Fruit fly (Drosophila melanogaster) whole organism, embryonic: ENCODE data around the gene f-cup.

Experiments
- C15 ChIP-seq: fragments of 200-800 bp; sonication (Bioruptor generic); IDR thresholded peaks from 3 replicates; pipeline ENCODE4 v1.3.6; 2022; ENCODE audit warnings: missing biosample characterization, missing genetic modification characterization
- CG10959 ChIP-seq: fragments of 200-800 bp; sonication (Bioruptor generic); IDR thresholded peaks from 2 replicates; pipeline ENCODE4 v1.3.6; 2022; ENCODE audit warnings: missing biosample characterization, missing genetic modification characterization
- CG16813 ChIP-seq: fragments of 200-800 bp; sonication (Bioruptor generic); IDR thresholded peaks from 3 replicates; pipeline ENCODE4 v1.3.6; 2022; ENCODE audit warnings: missing biosample characterization, missing genetic modification characterization; ENCODE audit not compliant: partially characterized antibody
- CG18476 ChIP-seq: fragments of 200-800 bp; sonication (Bioruptor generic); optimal IDR thresholded peaks from 2 replicates; lab custom pipeline; 2016; ENCODE audit warnings: missing biosample characterization, mild to moderate bottlenecking, missing genetic modification characterization
- CG4820 ChIP-seq: fragments of 200-800 bp; sonication (Bioruptor generic); optimal IDR thresholded peaks from 3 replicates; lab custom pipeline; 2016; ENCODE audit warnings: missing biosample characterization, missing genetic modification characterization
- CG6791 ChIP-seq: fragments of 200-800 bp; sonication (Bioruptor generic); IDR thresholded peaks from 3 replicates; pipeline ENCODE4 v1.3.6; 2022; ENCODE audit warnings: missing biosample characterization, missing genetic modification characterization; ENCODE audit not compliant: partially characterized antibody
- CG7987 ChIP-seq: fragments of 200-800 bp; sonication (Bioruptor generic); optimal IDR thresholded peaks from 2 replicates; lab custom pipeline; 2018; ENCODE audit warnings: missing biosample characterization, mild to moderate bottlenecking, missing genetic modification characterization, moderate library complexity
- D19A ChIP-seq: fragments of 200-800 bp; optimal IDR thresholded peaks from 3 replicates; lab custom pipeline; 2019; ENCODE audit warnings: missing biosample characterization, mild to moderate bottlenecking, missing genetic modification characterization, moderate library complexity
- Deaf1 ChIP-seq: fragments of 200-800 bp; optimal IDR thresholded peaks from 3 replicates; lab custom pipeline; 2019; ENCODE audit warnings: missing biosample characterization, mild to moderate bottlenecking, missing genetic modification characterization, moderate library complexity
- HLH54F ChIP-seq: fragments of 200-800 bp; sonication (Bioruptor generic); optimal IDR thresholded peaks from 3 replicates; lab custom pipeline; 2016; ENCODE audit warnings: missing biosample characterization, missing genetic modification characterization
- Jarid2 ChIP-seq: fragments of 200-800 bp; sonication (Bioruptor generic); optimal IDR thresholded peaks from 3 replicates; lab custom pipeline; 2017; ENCODE audit warnings: mild to moderate bottlenecking, missing biosample characterization, missing genetic modification reagents, missing genetic modification characterization
- Med ChIP-seq: fragments of 200-800 bp; sonication (Bioruptor generic); peaks from one replicate; lab custom pipeline; 2016; ENCODE audit warnings: missing biosample characterization, missing genetic modification characterization, mild to moderate bottlenecking, inconsistent platforms, moderate library complexity
- Meics ChIP-seq: fragments of 200-800 bp; sonication (Bioruptor generic); optimal IDR thresholded peaks from 2 replicates; lab custom pipeline; 2017; ENCODE audit warnings: missing biosample characterization, mild to moderate bottlenecking, missing genetic modification characterization
- Myb ChIP-seq: fragments of 200-800 bp; sonication (Bioruptor generic); optimal IDR thresholded peaks from 2 replicates; lab custom pipeline; 2016; ENCODE audit warnings: missing biosample characterization, missing genetic modification characterization
- Pdp1 ChIP-seq, 2 experiments: fragments of 200-800 bp; sonication (Bioruptor generic); optimal IDR thresholded peaks; 3 replicates each; lab custom pipeline; 2016; ENCODE audit warnings: missing biosample characterization in 2 of 2, missing genetic modification characterization in 2 of 2, mild to moderate bottlenecking in 1 of 2, moderate library complexity in 1 of 2
- Rfx ChIP-seq: fragments of 200-800 bp; sonication (Bioruptor generic); IDR thresholded peaks from 2 replicates; pipeline ENCODE4 v1.3.6; 2022; ENCODE audit warnings: missing biosample characterization, missing genetic modification characterization
- Sin3A ChIP-seq: fragments of >200 bp; optimal IDR thresholded peaks from 2 replicates; lab custom pipeline; 2018
- Sox100B ChIP-seq: fragments of 200-800 bp; sonication (Bioruptor generic); optimal IDR thresholded peaks from 3 replicates; lab custom pipeline; 2018; ENCODE audit warnings: missing biosample characterization, mild to moderate bottlenecking, missing genetic modification characterization
- Tbp ChIP-seq: fragments of >200 bp; optimal IDR thresholded peaks from 2 replicates; lab custom pipeline; 2018; ENCODE audit warnings: missing biosample characterization, missing genetic modification characterization
- abd-A ChIP-seq: fragments of 200-800 bp; sonication (Bioruptor generic); optimal IDR thresholded peaks from 3 replicates; lab custom pipeline; 2019; ENCODE audit warnings: missing biosample characterization, mild to moderate bottlenecking, missing genetic modification characterization, moderate library complexity
- cwo ChIP-seq: fragments of 200-800 bp; sonication (Bioruptor generic); optimal IDR thresholded peaks from 3 replicates; lab custom pipeline; 2017; ENCODE audit warnings: missing biosample characterization, missing genetic modification characterization, mild to moderate bottlenecking, moderate library complexity, missing genetic modification reagents
- eve ChIP-seq, 2 experiments: fragments of >200 bp; optimal IDR thresholded peaks; 2 replicates each; lab custom pipeline; 2017; ENCODE audit warnings: missing biosample characterization in 2 of 2, missing genetic modification characterization in 2 of 2
- ewg ChIP-seq: fragments of 200-800 bp; sonication (Bioruptor generic); optimal IDR thresholded peaks from 3 replicates; lab custom pipeline; 2017; ENCODE audit warnings: mild to moderate bottlenecking, missing biosample characterization, missing genetic modification reagents, missing genetic modification characterization
- hkb ChIP-seq, 2 experiments: fragments of 200-800 bp in 1 of 2; fragments of >200 bp in 1 of 2; sonication (Bioruptor generic) in 1 of 2; IDR thresholded peaks in 1 of 2; optimal IDR thresholded peaks in 1 of 2; 2 replicates each; pipeline versions ENCODE4 v1.3.6 to Lab custom; 2017 to 2022; ENCODE audit warnings: missing biosample characterization in 1 of 2, missing genetic modification characterization in 1 of 2
- jumu ChIP-seq: fragments of 200-800 bp; sonication (Bioruptor generic); optimal IDR thresholded peaks from 3 replicates; lab custom pipeline; 2016; ENCODE audit warnings: missing biosample characterization, missing genetic modification characterization
- maf-S ChIP-seq: fragments of 200-800 bp; sonication (Bioruptor generic); optimal IDR thresholded peaks from 2 replicates; lab custom pipeline; 2016; ENCODE audit warnings: missing biosample characterization, missing genetic modification characterization
- oc ChIP-seq: fragments of 200-800 bp; sonication (Bioruptor generic); optimal IDR thresholded peaks from 2 replicates; lab custom pipeline; 2018; ENCODE audit warnings: missing biosample characterization, mild to moderate bottlenecking, missing genetic modification characterization, moderate library complexity
- schlank ChIP-seq: fragments of 200-800 bp; sonication (Bioruptor generic); optimal IDR thresholded peaks from 2 replicates; lab custom pipeline; 2018; ENCODE audit warnings: missing biosample characterization, mild to moderate bottlenecking, missing genetic modification characterization
- sens ChIP-seq: fragments of 200-800 bp; sonication (Bioruptor generic); peaks from one replicate; lab custom pipeline; 2016; ENCODE audit warnings: missing biosample characterization, missing genetic modification characterization
- slp2 ChIP-seq: fragments of 200-800 bp; sonication (Bioruptor generic); optimal IDR thresholded peaks from 2 replicates; lab custom pipeline; 2016; ENCODE audit warnings: missing biosample characterization, missing genetic modification characterization
- wdn ChIP-seq: fragments of 200-800 bp; sonication (Bioruptor generic); IDR thresholded peaks from 2 replicates; pipeline ENCODE4 v1.3.6; 2022; ENCODE audit warnings: missing biosample characterization, missing genetic modification characterization
- z ChIP-seq: fragments of 200-800 bp; sonication (Bioruptor generic); IDR thresholded peaks from 3 replicates; pipeline ENCODE4 v1.3.6; 2022; ENCODE audit warnings: missing biosample characterization, missing genetic modification characterization

f-cup gene

DNA sequence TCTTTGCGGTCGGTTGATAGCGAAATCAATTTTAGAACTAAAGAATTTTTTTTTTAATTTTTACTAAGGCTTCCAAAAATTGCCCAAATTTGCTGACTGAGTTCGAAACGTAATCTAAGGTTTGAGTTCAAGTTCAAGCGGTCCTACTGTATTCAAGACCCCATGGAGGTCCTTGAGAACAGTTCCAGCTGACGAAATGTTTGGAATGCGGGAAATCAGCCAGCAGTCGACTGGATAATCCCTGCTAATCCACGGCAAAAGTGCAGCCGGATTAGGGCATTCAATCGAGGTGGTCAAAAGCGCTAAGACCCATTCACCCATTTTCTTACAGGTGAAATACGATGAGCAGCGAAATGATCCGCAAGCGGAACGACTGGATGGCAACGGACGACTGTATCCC, at the start of gene f-cup:
TSS of gene f-cup (minus strand) at position 101 of the 400 bp plus-strand sequence.
- TF ChIP-seq CG16813 (GFP tag; lab: Robert Waterston, UW) (no peak), sens (GFP tag; lab: Kevin White, UChicago) (peak; percentile 33), Myb (GFP tag; lab: Kevin White, UChicago) (no peak)
- TF ChIP-seq, all 482 proteins: peak for 1

DNA sequence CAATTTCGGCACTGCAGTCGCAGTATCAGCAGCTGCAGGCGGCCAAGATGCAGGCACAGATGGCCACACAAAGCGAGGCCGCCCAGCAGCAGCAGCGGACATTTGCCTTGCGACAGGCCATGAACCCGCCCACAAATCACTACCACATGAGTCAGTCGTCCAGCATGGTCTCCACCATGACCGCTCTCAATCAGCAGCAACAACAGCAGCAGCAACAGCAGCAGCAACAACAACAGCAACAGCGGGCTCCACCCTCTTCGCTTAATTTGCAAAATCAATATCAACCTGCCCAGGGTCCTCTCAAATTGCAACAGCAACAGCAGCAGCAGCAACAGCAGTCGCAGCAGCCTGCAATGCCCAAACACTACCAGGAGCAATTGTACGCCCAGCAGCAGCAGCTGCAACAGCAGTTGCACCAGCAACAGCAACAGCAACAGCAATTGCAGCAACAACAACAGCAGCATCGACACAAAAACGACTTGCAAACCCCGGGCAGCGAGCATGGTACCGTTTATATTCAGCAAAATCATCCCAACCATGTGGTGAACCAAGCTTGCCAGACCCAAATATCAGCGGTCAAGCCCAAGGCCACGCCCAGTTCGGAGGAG, 45.5 kb upstream of the f-cup start:
- no peak for TF ChIP-seq HLH54F (GFP tag; lab: Kevin White, UChicago)
- TF ChIP-seq cwo (GFP tag; lab: Kevin White, UChicago), result no peak
- TF ChIP-seq Tbp (GFP tag; lab: Kevin White, UChicago), result no peak
- TF ChIP-seq jumu (GFP tag; lab: Kevin White, UChicago), result no peak
- TF ChIP-seq CG7987 (GFP tag; lab: Kevin White, UChicago), result no peak
- no peak for TF ChIP-seq slp2 (GFP tag; lab: Kevin White, UChicago)

DNA sequence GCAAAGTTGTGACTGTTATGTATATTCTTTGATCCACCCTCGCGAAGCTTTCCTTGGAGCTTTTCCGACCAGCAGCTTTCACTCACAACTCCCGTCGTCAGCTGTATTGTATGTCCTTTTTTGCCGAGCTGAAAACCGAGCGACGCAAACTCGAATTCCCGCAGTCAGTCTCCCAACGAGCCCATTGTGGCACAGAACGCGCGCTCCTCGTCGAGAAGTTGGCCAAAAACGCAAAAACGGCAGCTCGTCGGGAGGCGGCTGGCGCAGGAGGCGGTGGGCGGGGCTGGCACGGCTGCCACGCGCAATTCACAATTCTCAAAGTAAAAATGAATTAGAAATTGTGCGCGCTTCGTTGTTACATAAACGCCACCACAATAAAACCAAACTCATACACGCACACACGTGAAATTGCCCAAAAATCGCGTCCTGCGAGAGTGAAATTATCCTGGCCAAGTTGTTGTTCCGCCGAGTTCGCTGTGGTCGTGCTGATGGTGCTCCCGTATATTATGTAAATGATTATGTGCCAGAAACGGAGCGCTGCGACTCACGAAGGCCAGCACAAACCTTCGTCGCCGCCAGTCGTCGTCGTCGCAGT, 34.8 kb upstream of the f-cup start:
- TF ChIP-seq CG10959 (GFP tag; lab: Robert Waterston, UW), result 0 out of 2 replicates have a peak, but pooled peaks have one; percentile 16
- 0 out of 2 replicates have a peak, but pooled peaks have one; percentile 23 for TF ChIP-seq Rfx (GFP tag; lab: Robert Waterston, UW)
- peak; percentile 36 for TF ChIP-seq ewg (GFP tag; lab: Kevin White, UChicago)
- TF ChIP-seq Med (GFP tag; lab: Kevin White, UChicago), result peak; percentile 71
- TF ChIP-seq CG4820 (GFP tag; lab: Kevin White, UChicago), result no peak
- TF ChIP-seq Deaf1 (tag; lab: Kevin White, UChicago), result peak; percentile 91
- peak; percentile 16 for TF ChIP-seq Jarid2 (GFP tag; lab: Kevin White, UChicago)
- TF ChIP-seq hkb (optimal IDR thresholded peaks at IDR 0.05; lab: Kevin White, UChicago), result no peak
- TF ChIP-seq hkb (GFP tag; IDR thresholded peaks at IDR 0.05; lab: Robert Waterston, UW), result no peak
- TF ChIP-seq schlank (tag; lab: Kevin White, UChicago), result no peak
- TF ChIP-seq z, result peak; percentile 51; the same call in 2 of the 3 replicates
- peak; percentile 17 for TF ChIP-seq abd-A (tag; lab: Kevin White, UChicago)
- peak; percentile 68 for TF ChIP-seq CG18476 (GFP tag; lab: Kevin White, UChicago)
- TF ChIP-seq Pdp1 (GFP tag; optimal IDR thresholded peaks at IDR 0.05; lab: Kevin White, UChicago), result peak in 1 of 2 experiments; percentile 64
- 0 out of 3 replicates have a peak, but pooled peaks have one; percentile 12 for TF ChIP-seq C15 (GFP tag; lab: Robert Waterston, UW)

DNA sequence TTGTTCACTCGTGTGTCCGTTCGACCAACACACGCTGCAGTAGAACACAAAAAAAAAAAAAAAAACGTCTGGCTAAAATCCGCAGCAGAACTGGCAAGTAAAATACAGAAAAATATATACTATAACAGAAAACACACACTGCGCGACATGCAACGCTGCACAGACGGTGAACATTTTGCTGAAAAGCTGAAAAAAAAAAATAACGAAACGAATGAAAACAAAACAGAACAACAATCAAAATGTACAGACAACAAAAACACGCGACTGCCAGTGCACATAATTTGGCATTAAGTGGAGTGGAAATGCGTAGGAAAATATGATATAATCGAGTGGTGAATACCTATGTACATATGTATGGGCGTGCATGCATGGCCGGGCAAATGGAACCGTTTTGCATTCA, 29.4 kb upstream of the f-cup start:
- TF ChIP-seq eve (GFP tag; optimal IDR thresholded peaks at IDR 0.05; lab: Kevin White, UChicago) (peak in 1 of 2 experiments; percentile 29), maf-S (no peak)

DNA sequence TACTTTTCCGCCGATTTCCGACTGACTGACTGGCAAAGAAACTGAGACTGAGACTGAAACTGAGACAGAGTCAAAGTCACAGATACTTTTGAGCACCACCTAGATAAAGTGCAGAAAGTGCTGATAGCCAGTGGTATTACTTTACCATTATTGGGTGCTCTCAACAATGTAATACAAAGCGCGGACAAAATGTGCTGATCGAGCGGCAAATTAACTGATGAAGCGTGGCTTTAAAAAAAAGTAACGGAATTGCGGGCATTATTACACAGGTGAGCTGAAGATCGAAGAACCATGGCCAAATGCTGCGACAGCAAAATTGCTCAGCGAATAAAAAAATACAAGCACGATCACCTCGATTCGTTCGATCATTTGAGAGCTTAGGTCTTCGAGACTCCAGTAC, 28.3 kb upstream of the f-cup start:
- TF ChIP-seq wdn (GFP tag; lab: Robert Waterston, UW), result no peak
- TF ChIP-seq CG6791 (GFP tag; lab: Robert Waterston, UW), result no peak
- no peak for TF ChIP-seq Meics (GFP tag; lab: Kevin White, UChicago)

DNA sequence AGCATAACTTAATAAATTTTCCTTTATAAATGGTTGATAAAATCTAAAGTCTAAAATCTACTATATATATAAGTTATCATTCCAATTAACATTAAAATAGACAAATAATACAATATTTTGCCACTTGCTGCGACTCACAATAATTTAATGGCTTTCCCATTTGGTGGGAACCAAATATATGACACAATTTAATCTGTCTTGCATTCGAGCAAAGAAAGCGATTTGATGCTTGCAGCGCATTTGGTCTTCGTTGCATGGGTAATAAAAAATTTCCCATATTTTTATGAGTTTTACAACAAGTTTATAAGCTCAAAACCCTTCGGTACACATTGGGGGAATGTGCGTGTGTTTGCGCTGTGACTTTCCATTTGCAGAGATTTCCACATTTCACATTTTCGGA, 26.2 kb upstream of the f-cup start:
- TF ChIP-seq oc (tag; lab: Kevin White, UChicago) (peak; percentile 10), Sox100B (peak; percentile 15), D19A (tag; lab: Kevin White, UChicago) (peak; percentile 33), Sin3A (lab: Kevin White, UChicago) (no peak)
